Fruit fly (Drosophila melanogaster) whole organism, embryonic: Measurements from ENCODE around the gene CG5697.
A peak's percentile ranks its signal among the peaks of the same experiment; 100 is the strongest.

ENCODE experiments used
- CG1024 ChIP-seq: fragments of 200-800 bp; sonication (Bioruptor generic); IDR thresholded peaks from 2 replicates; pipeline ENCODE4 v1.3.6; 2022; ENCODE audit warnings: missing biosample characterization, missing genetic modification characterization
- CG11504 ChIP-seq: fragments of 200-800 bp; sonication (Bioruptor generic); optimal IDR thresholded peaks from 3 replicates; lab custom pipeline; 2019; ENCODE audit warnings: missing biosample characterization, mild to moderate bottlenecking, missing genetic modification characterization, moderate library complexity
- CG15479 ChIP-seq: fragments of 200-800 bp; sonication (Bioruptor generic); optimal IDR thresholded peaks from 3 replicates; lab custom pipeline; 2019; ENCODE audit warnings: missing biosample characterization, mild to moderate bottlenecking, missing genetic modification characterization, moderate library complexity
- CG18599 ChIP-seq: fragments of 200-800 bp; sonication (Bioruptor generic); optimal IDR thresholded peaks from 3 replicates; lab custom pipeline; 2017; ENCODE audit warnings: missing biosample characterization, missing genetic modification characterization, mild to moderate bottlenecking, moderate library complexity, missing genetic modification reagents
- CG2889 ChIP-seq: fragments of 200-800 bp; sonication (Bioruptor generic); IDR thresholded peaks from 3 replicates; pipeline ENCODE4 v1.3.6; 2022; ENCODE audit warnings: missing biosample characterization, missing genetic modification characterization
- CG31388 ChIP-seq: fragments of 200-800 bp; sonication (Bioruptor generic); optimal IDR thresholded peaks from 2 replicates; lab custom pipeline; 2016; ENCODE audit warnings: missing biosample characterization, missing genetic modification characterization
- CG31441 ChIP-seq: fragments of 200-800 bp; sonication (Bioruptor generic); IDR thresholded peaks from 2 replicates; pipeline ENCODE4 v1.3.6; 2022; ENCODE audit warnings: missing biosample characterization, missing genetic modification characterization
- CG34422 ChIP-seq: fragments of 200-800 bp; sonication (Bioruptor generic); IDR thresholded peaks from 3 replicates; pipeline ENCODE4 v1.3.6; 2022; ENCODE audit warnings: missing biosample characterization, missing genetic modification characterization
- CG6791 ChIP-seq: fragments of 200-800 bp; sonication (Bioruptor generic); IDR thresholded peaks from 3 replicates; pipeline ENCODE4 v1.3.6; 2022; ENCODE audit warnings: missing biosample characterization, missing genetic modification characterization; ENCODE audit not compliant: partially characterized antibody
- CG7556 ChIP-seq: fragments of 200-800 bp; sonication (Bioruptor generic); optimal IDR thresholded peaks from 2 replicates; lab custom pipeline; 2017; ENCODE audit warnings: missing biosample characterization, mild to moderate bottlenecking, missing genetic modification characterization
- CG7786 ChIP-seq: fragments of 200-800 bp; sonication (Bioruptor generic); optimal IDR thresholded peaks from 2 replicates; lab custom pipeline; 2016; ENCODE audit warnings: missing biosample characterization, missing genetic modification characterization
- CG8478 ChIP-seq: fragments of >200 bp; optimal IDR thresholded peaks from 2 replicates; lab custom pipeline; 2018
- CG8924 ChIP-seq: fragments of 200-800 bp; optimal IDR thresholded peaks from 3 replicates; lab custom pipeline; 2019; ENCODE audit warnings: missing biosample characterization, mild to moderate bottlenecking, missing genetic modification characterization, moderate library complexity
- CG9609 ChIP-seq: fragments of 200-800 bp; sonication (Bioruptor generic); optimal IDR thresholded peaks from 3 replicates; lab custom pipeline; 2016; ENCODE audit warnings: missing biosample characterization, missing genetic modification characterization
- CG9727 ChIP-seq: fragments of 200-800 bp; sonication (Bioruptor generic); optimal IDR thresholded peaks from 3 replicates; lab custom pipeline; 2017; ENCODE audit warnings: missing biosample characterization, mild to moderate bottlenecking, missing genetic modification characterization
- CG9797 ChIP-seq: fragments of 200-800 bp; sonication (Bioruptor generic); optimal IDR thresholded peaks from 3 replicates; lab custom pipeline; 2018; ENCODE audit warnings: missing biosample characterization, mild to moderate bottlenecking, missing genetic modification characterization
- CTCF ChIP-seq: fragments of 200-800 bp; sonication (Bioruptor generic); optimal IDR thresholded peaks from 2 replicates; lab custom pipeline; 2017; ENCODE audit warnings: missing biosample characterization, mild to moderate bottlenecking, missing genetic modification characterization, moderate library complexity
- D ChIP-seq, 2 experiments: fragments of 200-800 bp in 1 of 2; fragments of >200 bp in 1 of 2; sonication (Bioruptor generic) in 1 of 2; optimal IDR thresholded peaks; 2 replicates in 1 of 2; 3 replicates in 1 of 2; lab custom pipeline; 2017; ENCODE audit warnings: mild to moderate bottlenecking in 1 of 2, missing biosample characterization in 1 of 2, missing genetic modification characterization in 1 of 2, missing genetic modification reagents in 1 of 2
- Drgx ChIP-seq: fragments of 200-800 bp; sonication (Bioruptor generic); IDR thresholded peaks from 2 replicates; pipeline ENCODE4 v1.3.6; 2022; ENCODE audit warnings: missing biosample characterization, missing genetic modification characterization
- GATAe ChIP-seq: fragments of 200-800 bp; sonication (Bioruptor generic); conservative IDR thresholded peaks from 2 replicates; pipeline ENCODE4 v1.3.6; 2022; ENCODE audit warnings: missing biosample characterization, missing genetic modification characterization
- HmgZ ChIP-seq: fragments of 200-800 bp; sonication (Bioruptor generic); optimal IDR thresholded peaks from 2 replicates; lab custom pipeline; 2018; ENCODE audit warnings: missing biosample characterization, mild to moderate bottlenecking, missing genetic modification characterization
- Mad ChIP-seq: fragments of 200-800 bp; sonication (Bioruptor generic); optimal IDR thresholded peaks from 2 replicates; lab custom pipeline; 2016; ENCODE audit warnings: missing biosample characterization, missing genetic modification characterization
- Max ChIP-seq: fragments of 200-800 bp; sonication (Bioruptor generic); optimal IDR thresholded peaks from 2 replicates; lab custom pipeline; 2016; ENCODE audit warnings: missing biosample characterization, mild to moderate bottlenecking, missing genetic modification characterization
- Med ChIP-seq: fragments of 200-800 bp; sonication (Bioruptor generic); peaks from one replicate; lab custom pipeline; 2016; ENCODE audit warnings: missing biosample characterization, missing genetic modification characterization, mild to moderate bottlenecking, inconsistent platforms, moderate library complexity
- NFAT ChIP-seq: fragments of 200-800 bp; sonication (Bioruptor generic); IDR thresholded peaks from 2 replicates; pipeline ENCODE4 v1.3.6; 2022; ENCODE audit warnings: missing biosample characterization, missing genetic modification characterization
- Neu2 ChIP-seq: fragments of 200-800 bp; sonication (Bioruptor generic); optimal IDR thresholded peaks from 3 replicates; lab custom pipeline; 2016; ENCODE audit warnings: missing biosample characterization, missing genetic modification characterization, borderline replicate concordance
- Nf-YA ChIP-seq: fragments of 200-800 bp; sonication (Bioruptor generic); IDR thresholded peaks from 2 replicates; pipeline ENCODE4 v1.3.6; 2022; ENCODE audit warnings: missing biosample characterization, missing genetic modification characterization
- Nf-YC ChIP-seq: fragments of 200-800 bp; optimal IDR thresholded peaks from 3 replicates; lab custom pipeline; 2019; ENCODE audit warnings: missing biosample characterization, mild to moderate bottlenecking, missing genetic modification characterization, moderate library complexity
- Trl ChIP-seq, 3 experiments: fragments of >200 bp in 2 of 3; fragments of 200-800 bp in 1 of 3; sonication (Bioruptor generic) in 1 of 3; optimal IDR thresholded peaks; 2 replicates in 1 of 3; 3 replicates in 2 of 3; lab custom pipeline; 2016 to 2017; ENCODE audit warnings: missing biosample characterization in 1 of 3, missing genetic modification characterization in 1 of 3
- aop ChIP-seq: fragments of 200-800 bp; sonication (Bioruptor generic); IDR thresholded peaks from 2 replicates; pipeline ENCODE4 v1.3.6; 2022; ENCODE audit warnings: missing biosample characterization, missing genetic modification characterization
- ara ChIP-seq: fragments of 200-800 bp; sonication (Bioruptor generic); IDR thresholded peaks from 2 replicates; pipeline ENCODE4 v1.3.6; 2022; ENCODE audit warnings: missing biosample characterization, missing genetic modification characterization
- az2 ChIP-seq: fragments of 200-800 bp; sonication (Bioruptor generic); optimal IDR thresholded peaks from 3 replicates; lab custom pipeline; 2016; ENCODE audit warnings: missing biosample characterization, missing genetic modification characterization
- bigmax ChIP-seq: fragments of 200-800 bp; sonication (Bioruptor generic); optimal IDR thresholded peaks from 2 replicates; lab custom pipeline; 2018; ENCODE audit warnings: missing biosample characterization, mild to moderate bottlenecking, missing genetic modification characterization
- chif ChIP-seq, 2 experiments: fragments of 200-800 bp; sonication (Bioruptor generic); optimal IDR thresholded peaks; 3 replicates each; lab custom pipeline; 2016; ENCODE audit warnings: missing biosample characterization in 2 of 2, missing genetic modification characterization in 2 of 2
- crc ChIP-seq: fragments of 200-800 bp; sonication (Bioruptor generic); optimal IDR thresholded peaks from 2 replicates; lab custom pipeline; 2016; ENCODE audit warnings: missing biosample characterization, missing genetic modification characterization
- dmrt11E ChIP-seq: fragments of 200-800 bp; sonication (Bioruptor generic); optimal IDR thresholded peaks from 3 replicates; lab custom pipeline; 2018; ENCODE audit warnings: missing biosample characterization, mild to moderate bottlenecking, missing genetic modification characterization, moderate library complexity
- dysf ChIP-seq: fragments of 200-800 bp; sonication (Bioruptor generic); IDR thresholded peaks from 3 replicates; pipeline ENCODE4 v1.3.6; 2022; ENCODE audit warnings: missing biosample characterization, missing genetic modification characterization
- eyg ChIP-seq: fragments of 200-800 bp; sonication (Bioruptor generic); optimal IDR thresholded peaks from 3 replicates; lab custom pipeline; 2016; ENCODE audit warnings: missing biosample characterization, missing genetic modification characterization
- grn ChIP-seq: fragments of 200-800 bp; sonication (Bioruptor generic); optimal IDR thresholded peaks from 3 replicates; lab custom pipeline; 2017; ENCODE audit warnings: missing biosample characterization, missing genetic modification characterization
- ken ChIP-seq: fragments of 200-800 bp; sonication (Bioruptor generic); IDR thresholded peaks from 3 replicates; pipeline ENCODE4 v1.3.6; 2022; ENCODE audit warnings: missing biosample characterization, missing genetic modification characterization
- mirr ChIP-seq: fragments of 200-800 bp; sonication (Bioruptor generic); optimal IDR thresholded peaks from 3 replicates; lab custom pipeline; 2018; ENCODE audit warnings: missing biosample characterization, mild to moderate bottlenecking, missing genetic modification characterization
- otp ChIP-seq: fragments of 200-800 bp; sonication (Bioruptor generic); IDR thresholded peaks from 3 replicates; pipeline ENCODE4, ENCODE4 v1.3.6; 2022; ENCODE audit warnings: missing biosample characterization, missing genetic modification characterization
- peb ChIP-seq: fragments of 200-800 bp; sonication (Bioruptor generic); IDR thresholded peaks from 2 replicates; pipeline ENCODE4 v1.3.6; 2022; ENCODE audit warnings: missing biosample characterization, missing genetic modification characterization
- pita ChIP-seq: fragments of 200-800 bp; sonication (Bioruptor generic); optimal IDR thresholded peaks from 2 replicates; lab custom pipeline; 2017; ENCODE audit warnings: missing biosample characterization, mild to moderate bottlenecking, missing genetic modification characterization
- pnt ChIP-seq: fragments of 200-800 bp; sonication (Bioruptor generic); optimal IDR thresholded peaks from 3 replicates; lab custom pipeline; 2016; ENCODE audit warnings: missing biosample characterization, missing genetic modification characterization
- salm ChIP-seq: fragments of 200-800 bp; sonication (Bioruptor generic); optimal IDR thresholded peaks from 2 replicates; lab custom pipeline; 2018; ENCODE audit warnings: missing biosample characterization, mild to moderate bottlenecking, missing genetic modification characterization
- scrt ChIP-seq: fragments of 200-800 bp; sonication (Bioruptor generic); optimal IDR thresholded peaks from 2 replicates; lab custom pipeline; 2018; ENCODE audit warnings: missing biosample characterization, mild to moderate bottlenecking, missing genetic modification characterization, moderate library complexity
- sens ChIP-seq: fragments of 200-800 bp; sonication (Bioruptor generic); peaks from one replicate; lab custom pipeline; 2016; ENCODE audit warnings: missing biosample characterization, missing genetic modification characterization
- toy ChIP-seq: fragments of 200-800 bp; sonication (Bioruptor generic); IDR thresholded peaks from 2 replicates; pipeline ENCODE4 v1.3.6; 2022; ENCODE audit warnings: missing biosample characterization, missing genetic modification characterization
- zen2 ChIP-seq: fragments of 200-800 bp; sonication (Bioruptor generic); IDR thresholded peaks from 3 replicates; pipeline ENCODE4 v1.3.6; 2022; ENCODE audit warnings: missing biosample characterization, missing genetic modification characterization; ENCODE audit not compliant: partially characterized antibody

Gene CG5697

dm6 chr3R:20977846-20978295 lies 37.9 kb upstream of the CG5697 start, which contains the start of gene Calx (continued):
- 0 out of 3 replicates have a peak, but pooled peaks have one; percentile 31 for TF ChIP-seq CG34422
- no peak for TF ChIP-seq eyg (GFP tag; lab: Kevin White, UChicago)
- TF ChIP-seq CG9797 (GFP tag; lab: Kevin White, UChicago), result no peak
- TF ChIP-seq Trl (optimal IDR thresholded peaks at IDR 0.05; lab: Kevin White, UChicago), result peak; percentile 49 to 51
- TF ChIP-seq Trl (GFP tag; optimal IDR thresholded peaks at IDR 0.05; lab: Kevin White, UChicago), result no peak
- no peak for TF ChIP-seq CG8924 (tag; lab: Kevin White, UChicago)
- TF ChIP-seq salm, result no peak
- TF ChIP-seq CG11504 (tag; lab: Kevin White, UChicago), result peak; percentile 29
- peak; percentile 74 for TF ChIP-seq grn (GFP tag; lab: Kevin White, UChicago)
- TF ChIP-seq CG15479, result peak; percentile 66
- TF ChIP-seq az2, result no peak
- TF ChIP-seq zen2 (GFP tag; lab: Robert Waterston, UW), result peak; percentile 35; the same call in 1 of the 3 replicates
- no peak for TF ChIP-seq mirr (GFP tag; lab: Kevin White, UChicago)
- peak; percentile 67; the same call in 2 of the 3 replicates for TF ChIP-seq ken (GFP tag; lab: Robert Waterston, UW)
- peak; percentile 16; the same call in 1 of the 2 replicates for TF ChIP-seq GATAe (GFP tag; lab: Robert Waterston, UW)
- peak; percentile 52 for TF ChIP-seq Nf-YC (tag; lab: Kevin White, UChicago)
- no peak for TF ChIP-seq CG31388 (GFP tag; lab: Kevin White, UChicago)
- TF ChIP-seq Max (GFP tag; lab: Kevin White, UChicago), result no peak
- peak; percentile 28 for TF ChIP-seq CG18599 (GFP tag; lab: Kevin White, UChicago)

- TF ChIP-seq pita (no peak), CG31441 (GFP tag; lab: Robert Waterston, UW) (no peak), CG9727 (GFP tag; lab: Kevin White, UChicago) (no peak), bigmax (no peak), CG1024 (no peak), toy (GFP tag; lab: Robert Waterston, UW) (no peak), NFAT (GFP tag; lab: Robert Waterston, UW) (0 out of 2 replicates have a peak, but pooled peaks have one; percentile 3), Mad (GFP tag; lab: Kevin White, UChicago) (no peak), dmrt11E (no peak), chif (GFP tag; optimal IDR thresholded peaks at IDR 0.05; lab: Kevin White, UChicago) (no peak), Med (GFP tag; lab: Kevin White, UChicago) (peak; percentile 57), CTCF (peak; percentile 90), scrt (GFP tag; lab: Kevin White, UChicago) (no peak), CG2889 (no peak), aop (GFP tag; lab: Robert Waterston, UW) (no peak), HmgZ (tag; lab: Kevin White, UChicago) (no peak), az2 (no peak), Neu2 (GFP tag; lab: Kevin White, UChicago) (no peak), crc (GFP tag; lab: Kevin White, UChicago) (no peak), CG9609 (GFP tag; lab: Kevin White, UChicago) (no peak), peb (GFP tag; lab: Robert Waterston, UW) (no peak), Drgx (GFP tag; lab: Robert Waterston, UW) (no peak), D (optimal IDR thresholded peaks at IDR 0.05; lab: Kevin White, UChicago) (no peak), D (GFP tag; optimal IDR thresholded peaks at IDR 0.05; lab: Kevin White, UChicago) (no peak), sens (GFP tag; lab: Kevin White, UChicago) (peak; percentile 1), ara (GFP tag; lab: Robert Waterston, UW) (no peak), Nf-YA (0 out of 2 replicates have a peak, but pooled peaks have one; percentile 17), dysf (GFP tag; lab: Robert Waterston, UW) (no peak), CG8478 (lab: Kevin White, UChicago) (peak; percentile 76), pnt (GFP tag; lab: Kevin White, UChicago) (no peak), CG6791 (GFP tag; lab: Robert Waterston, UW) (0 out of 3 replicates have a peak, but pooled peaks have one; percentile 7), otp (GFP tag; lab: Robert Waterston, UW) (0 out of 3 replicates have a peak, but pooled peaks have one; percentile 16), CG7786 (GFP tag; lab: Kevin White, UChicago) (no peak), CG7556 (GFP tag; lab: Kevin White, UChicago) (no peak)
These were observed 31.7 kb upstream of the CG5697 start for dm6 chr3R:20984087-20984486.
